Worm (Caenorhabditis elegans): ENCODE data around the gene C25H3.14.
A peak's percentile ranks its signal among the peaks of the same experiment; 100 is the strongest.

C25H3.14 gene

ce11 chrII:5659675-5660074 is 35.2 kb upstream of the C25H3.14 start, which contains the start of gene fut-3:
fut-3 (minus strand) TSS chrII:5659775.
- TF ChIP-seq ceh-40 (GFP tag; IDR thresholded peaks at IDR 0.05), result no peak
- TF ChIP-seq F57C9.4 (tag; optimal IDR thresholded peaks at IDR 0.05), result no peak
- 0 out of 2 replicates have a peak, but pooled peaks have one; percentile 37 for TF ChIP-seq nfyb-1 (GFP tag; IDR thresholded peaks at IDR 0.05)

- TF ChIP-seq Y79H2A.3 (GFP tag; conservative IDR thresholded peaks at IDR 0.05) (no peak), ceh-91 (GFP tag; IDR thresholded peaks at IDR 0.05) (no peak), dpl-1 (GFP tag; optimal IDR thresholded peaks at IDR 0.05) (no peak), nfyb-1 (GFP tag; IDR thresholded peaks at IDR 0.05) (no peak), F39B2.1 (GFP tag; IDR thresholded peaks at IDR 0.05) (no peak), ZK185.1 (tag; optimal IDR thresholded peaks at IDR 0.05; ENCODE audit: poor library complexity, severe bottlenecking) (no peak), F55B11.4 (tag; optimal IDR thresholded peaks at IDR 0.05; ENCODE audit: borderline replicate concordance, insufficient read depth) (no peak), lsy-27 (tag; optimal IDR thresholded peaks at IDR 0.05; ENCODE audit: borderline replicate concordance, insufficient read depth) (no peak), ztf-26 (tag; optimal IDR thresholded peaks at IDR 0.05) (no peak), akir-1 (GFP tag; optimal IDR thresholded peaks at IDR 0.05) (no peak), somi-1 (GFP tag; optimal IDR thresholded peaks at IDR 0.05) (no peak), sea-2 (GFP tag; IDR thresholded peaks at IDR 0.05) (no peak)
Observed at ce11 chrII:5660155-5660554, 34.7 kb upstream of the C25H3.14 start.

- TF ChIP-seq mcd-1 (GFP tag; IDR thresholded peaks at IDR 0.05) (peak; percentile 85), Y67H2A.10 (GFP tag; conservative IDR thresholded peaks at IDR 0.05) (peak; percentile 71; the same call in 1 of the 2 replicates), cebp-2 (GFP tag; IDR thresholded peaks at IDR 0.05) (0 out of 2 replicates have a peak, but pooled peaks have one; percentile 40), Y56A3A.18 (GFP tag; IDR thresholded peaks at IDR 0.05) (no peak), lin-40 (tag; optimal IDR thresholded peaks at IDR 0.05) (peak; percentile 87), tbx-9 (tag; optimal IDR thresholded peaks at IDR 0.05; ENCODE audit: borderline replicate concordance) (no peak), T26A5.8 (tag; optimal IDR thresholded peaks at IDR 0.05) (no peak), die-1 (tag; optimal IDR thresholded peaks at IDR 0.05) (no peak), lag-1 (GFP tag; IDR thresholded peaks at IDR 0.05) (no peak), efl-1 (GFP tag; optimal IDR thresholded peaks at IDR 0.05) (peak; percentile 44), F49E8.2 (tag; optimal IDR thresholded peaks at IDR 0.05; ENCODE audit: insufficient read depth) (no peak), dpl-1 (GFP tag; optimal IDR thresholded peaks at IDR 0.05) (peak; percentile 40), ceh-100 (GFP tag; IDR thresholded peaks at IDR 0.05) (peak; percentile 80), F23B12.7 (tag; optimal IDR thresholded peaks at IDR 0.05; ENCODE audit: insufficient read depth) (peak; percentile 85), ekl-4 (GFP tag; IDR thresholded peaks at IDR 0.05) (peak; percentile 83), egrh-3 (GFP tag; IDR thresholded peaks at IDR 0.05) (peak; percentile 95), Y79H2A.3 (GFP tag; conservative IDR thresholded peaks at IDR 0.05) (peak; percentile 81; the same call in 1 of the 2 replicates), ceh-27 (GFP tag; optimal IDR thresholded peaks at IDR 0.05) (peak; percentile 84), ceh-91 (GFP tag; IDR thresholded peaks at IDR 0.05) (0 out of 2 replicates have a peak, but pooled peaks have one; percentile 13), madf-3 (GFP tag; IDR thresholded peaks at IDR 0.05) (peak; percentile 93), sptf-2 (GFP tag; optimal IDR thresholded peaks at IDR 0.05) (peak; percentile 98), egl-18 (GFP tag; IDR thresholded peaks at IDR 0.05) (peak; percentile 86; the same call in 1 of the 2 replicates), nfya-2 (GFP tag; IDR thresholded peaks at IDR 0.05) (peak; percentile 100), sdz-38 (tag; optimal IDR thresholded peaks at IDR 0.05) (peak; percentile 16), unc-130 (GFP tag; optimal IDR thresholded peaks at IDR 0.05) (no peak), F22D6.2 (tag; optimal IDR thresholded peaks at IDR 0.05) (peak; percentile 24), madf-8 (GFP tag; conservative IDR thresholded peaks at IDR 0.05) (peak; percentile 10), Y53F4B.3 (GFP tag; IDR thresholded peaks at IDR 0.05) (0 out of 2 replicates have a peak, but pooled peaks have one; percentile 37), hmg-20 (GFP tag; IDR thresholded peaks at IDR 0.05) (peak; percentile 10; the same call in 1 of the 2 replicates), F10E7.11 (tag; optimal IDR thresholded peaks at IDR 0.05) (no peak)
Observed at ce11 chrII:5660736-5661734, 33.9 kb upstream of the C25H3.14 start, which contains the start of the genes ift-43 and mdt-26. ift-43 (minus strand) TSS chrII:5660786. mdt-26 (plus strand) TSS chrII:5661181.
